Worm (Caenorhabditis elegans) whole organism, L4 larva: ENCODE data around the gene H14A12.5.

Experiments used
- F49E8.2 ChIP-seq: sonication (generic microtip); optimal IDR thresholded peaks from 2 replicates; lab custom pipeline; 2016; ENCODE audit warnings: missing compliant biosample characterization, mild to moderate bottlenecking, missing genetic modification characterization, borderline replicate concordance
- lin-13 ChIP-seq: fragments of 150-350 bp; optimal IDR thresholded peaks from 2 replicates; lab custom pipeline; 2014; ENCODE audit warnings: missing biosample characterization, missing genetic modification reagents, missing genetic modification characterization
- nhr-77 ChIP-seq: fragments of 150-350 bp; optimal IDR thresholded peaks from 2 replicates; lab custom pipeline; 2014; ENCODE audit warnings: missing biosample characterization, missing genetic modification characterization
- unc-62 ChIP-seq, 3 experiments: fragments of 150-350 bp in 1 of 3; sonication (generic microtip); optimal IDR thresholded peaks in 2 of 3; peaks in 1 of 3; 1 replicate in 1 of 3; 2 replicates in 2 of 3; lab custom pipeline; 2014 to 2017; ENCODE audit warnings: missing biosample characterization in 3 of 3, missing genetic modification characterization in 3 of 3, missing genetic modification reagents in 3 of 3, missing genotype in 1 of 3

DNA sequence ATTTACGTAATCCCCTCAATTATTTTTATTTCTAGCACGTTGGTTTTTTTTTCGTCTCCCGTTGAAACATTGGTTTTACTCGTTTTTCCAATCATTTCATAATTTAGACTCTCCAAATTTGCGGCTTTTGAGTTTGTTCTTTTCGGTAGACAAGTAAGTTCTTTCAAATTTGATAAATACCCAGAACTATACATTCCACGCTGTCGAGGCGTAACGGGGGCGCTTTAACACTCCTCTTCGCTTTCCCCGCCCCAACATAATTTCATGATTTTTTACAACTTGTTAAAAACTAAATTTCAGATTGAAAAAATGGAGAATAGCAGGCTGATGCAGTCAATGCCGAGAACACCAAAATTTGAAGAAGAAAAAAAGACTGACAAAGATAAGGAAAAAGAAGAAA, 12.2 kb downstream of the H14A12.5 start, which contains the start of gene Y69F12A.1:
- TF ChIP-seq nhr-77 (tag; lab: Kevin White, UChicago) (no peak), F49E8.2 (tag; lab: Kevin White, UChicago) (no peak), lin-13 (GFP tag; lab: Kevin White, UChicago) (no peak), unc-62 (GFP tag; optimal IDR thresholded peaks at IDR 0.05 in 1 of 2; lab: Kevin White, UChicago) (no peak), unc-62 (tag; optimal IDR thresholded peaks at IDR 0.05; lab: Kevin White, UChicago) (no peak)
